Fruit fly (Drosophila melanogaster): ENCODE data around the gene croc.

The croc gene

DNA sequence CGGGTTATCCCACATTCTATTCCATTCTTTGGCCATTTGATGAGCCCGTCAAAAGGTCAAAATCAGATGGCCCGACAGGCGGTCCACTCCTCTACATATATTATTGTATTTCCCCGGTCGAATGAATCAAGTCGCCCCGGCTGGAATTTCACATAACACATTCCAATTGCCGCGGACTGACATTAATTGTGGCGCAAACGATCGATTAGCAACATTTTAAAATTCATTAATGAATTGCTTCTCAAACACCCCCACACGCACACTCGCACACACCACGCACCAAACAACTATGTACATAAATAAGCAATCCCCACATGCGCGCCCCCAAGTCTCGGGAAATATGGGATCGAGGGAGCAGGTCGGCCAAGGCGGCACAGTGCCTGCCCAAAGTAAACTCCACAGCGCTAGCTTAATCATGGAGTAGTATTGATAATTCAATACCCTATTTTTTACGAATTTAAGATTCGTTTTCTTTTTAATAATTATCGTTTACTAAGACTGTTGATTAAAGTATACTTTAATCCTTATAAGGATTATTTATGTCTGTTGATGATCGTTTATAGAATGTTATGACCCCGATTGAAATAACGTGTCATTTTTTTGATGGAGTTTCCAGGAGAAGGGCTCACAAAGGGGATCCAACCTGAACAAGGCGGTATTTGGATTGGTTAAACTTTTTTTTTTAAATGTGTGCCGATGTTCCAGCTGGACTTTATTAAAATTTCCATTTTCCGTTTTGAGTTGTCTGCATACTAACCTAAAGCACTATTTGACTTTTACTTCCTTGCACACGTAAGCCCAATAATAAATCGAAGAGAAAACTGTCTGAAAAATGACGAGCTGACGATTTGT, 10.8 kb downstream of the croc start (continued):
- TF ChIP-seq Rx (GFP tag; IDR thresholded peaks at IDR 0.05): no peak
- no peak for TF ChIP-seq Side (GFP tag; optimal IDR thresholded peaks at IDR 0.05)
- TF ChIP-seq Rfx (GFP tag; IDR thresholded peaks at IDR 0.05): no peak
- no peak for TF ChIP-seq so (GFP tag; IDR thresholded peaks at IDR 0.05)
- TF ChIP-seq abd-A (tag; optimal IDR thresholded peaks at IDR 0.05): peak; percentile 63
- peak; percentile 61; the same call in 1 of the 3 replicates for TF ChIP-seq CG17361 (GFP tag; IDR thresholded peaks at IDR 0.05)
- no peak for TF ChIP-seq Ravus (GFP tag; IDR thresholded peaks at IDR 0.05)
- TF ChIP-seq ro (GFP tag; IDR thresholded peaks at IDR 0.05): no peak
- TF ChIP-seq CG15514 (GFP tag; optimal IDR thresholded peaks at IDR 0.05): no peak
- TF ChIP-seq ken (GFP tag; IDR thresholded peaks at IDR 0.05): no peak
- TF ChIP-seq CG8281 (tag; optimal IDR thresholded peaks at IDR 0.05): no peak
- no peak for TF ChIP-seq CG13123 (GFP tag; optimal IDR thresholded peaks at IDR 0.05)
- TF ChIP-seq sc (optimal IDR thresholded peaks at IDR 0.05): no peak
- no peak for TF ChIP-seq sc (GFP tag; optimal IDR thresholded peaks at IDR 0.05)
- TF ChIP-seq cg (GFP tag; optimal IDR thresholded peaks at IDR 0.05): peak; percentile 8
- TF ChIP-seq CG17186 (GFP tag; optimal IDR thresholded peaks at IDR 0.05): no peak
- peak; percentile 42 for TF ChIP-seq Ets65A (GFP tag)
- no peak for TF ChIP-seq CG8924 (tag; optimal IDR thresholded peaks at IDR 0.05)
- TF ChIP-seq Pdp1 (GFP tag; optimal IDR thresholded peaks at IDR 0.05): peak in 1 of 2 experiments; percentile 2
- peak in 1 of 2 experiments; percentile 33 for TF ChIP-seq Hr78 (GFP tag; optimal IDR thresholded peaks at IDR 0.05)
- TF ChIP-seq CG11247 (GFP tag; IDR thresholded peaks at IDR 0.05): no peak
- no peak for TF ChIP-seq Blimp-1 (GFP tag; optimal IDR thresholded peaks at IDR 0.05)
- TF ChIP-seq CG2199 (GFP tag; IDR thresholded peaks at IDR 0.05): 0 out of 3 replicates have a peak, but pooled peaks have one; percentile 61
- TF ChIP-seq Dbx (GFP tag; IDR thresholded peaks at IDR 0.05): no peak
- no peak for TF ChIP-seq CG14667 (GFP tag; IDR thresholded peaks at IDR 0.05)
- peak; percentile 33 for TF ChIP-seq nmo (GFP tag; optimal IDR thresholded peaks at IDR 0.05)
- TF ChIP-seq pita (GFP tag; optimal IDR thresholded peaks at IDR 0.05): no peak
- no peak for TF ChIP-seq D (optimal IDR thresholded peaks at IDR 0.05)
- peak; percentile 17 for TF ChIP-seq D (GFP tag; optimal IDR thresholded peaks at IDR 0.05)
- TF ChIP-seq tx (GFP tag; optimal IDR thresholded peaks at IDR 0.05): no peak
- no peak for TF ChIP-seq Elba2 (GFP tag; optimal IDR thresholded peaks at IDR 0.05)
- no peak for TF ChIP-seq Ssrp (tag; optimal IDR thresholded peaks at IDR 0.05)
- TF ChIP-seq Oaz (GFP tag; IDR thresholded peaks at IDR 0.05): no peak
- no peak for TF ChIP-seq CG33213 (GFP tag; optimal IDR thresholded peaks at IDR 0.05)
- TF ChIP-seq croc (GFP tag; conservative IDR thresholded peaks at IDR 0.05): no peak
- no peak for TF ChIP-seq BEAF-32 (GFP tag; optimal IDR thresholded peaks at IDR 0.05)
- TF ChIP-seq MESR4 (GFP tag; optimal IDR thresholded peaks at IDR 0.05): no peak
- TF ChIP-seq TFAM (GFP tag; optimal IDR thresholded peaks at IDR 0.05): no peak
- no peak for TF ChIP-seq Hey (tag; optimal IDR thresholded peaks at IDR 0.05)
- TF ChIP-seq CG8388 (GFP tag; optimal IDR thresholded peaks at IDR 0.05): peak; percentile 98
- peak; percentile 33 for TF ChIP-seq Sox100B (GFP tag; optimal IDR thresholded peaks at IDR 0.05)
- TF ChIP-seq CG1602 (GFP tag; optimal IDR thresholded peaks at IDR 0.05): no peak
- no peak for TF ChIP-seq sob (GFP tag; IDR thresholded peaks at IDR 0.05)
- TF ChIP-seq Abd-B (GFP tag; optimal IDR thresholded peaks at IDR 0.05): no peak
- no peak for TF ChIP-seq dan (GFP tag; IDR thresholded peaks at IDR 0.05)
- TF ChIP-seq ash1 (GFP tag; optimal IDR thresholded peaks at IDR 0.05): no peak
- no peak for TF ChIP-seq aop (GFP tag; IDR thresholded peaks at IDR 0.05)
- no peak for TF ChIP-seq ato (GFP tag; IDR thresholded peaks at IDR 0.05; ENCODE audit: partially characterized antibody)
- no peak for TF ChIP-seq otp (GFP tag; IDR thresholded peaks at IDR 0.05)
- TF ChIP-seq oc (tag; optimal IDR thresholded peaks at IDR 0.05): no peak
